Fruit fly (Drosophila melanogaster) whole organism, embryonic: ENCODE results near the gene Iyd.

Experiments used
- Atf3 ChIP-seq: fragments of 200-800 bp; sonication (Bioruptor generic); optimal IDR thresholded peaks from 3 replicates; lab custom pipeline; 2016; ENCODE audit warnings: missing biosample characterization, missing genetic modification characterization
- CG10321 ChIP-seq: fragments of 200-800 bp; sonication (Bioruptor generic); IDR thresholded peaks from 2 replicates; pipeline ENCODE4 v1.3.6; 2022; ENCODE audit warnings: missing biosample characterization, missing genetic modification characterization
- CG10959 ChIP-seq: fragments of 200-800 bp; sonication (Bioruptor generic); IDR thresholded peaks from 2 replicates; pipeline ENCODE4 v1.3.6; 2022; ENCODE audit warnings: missing biosample characterization, missing genetic modification characterization
- CG11085 ChIP-seq: fragments of 200-800 bp; sonication (Bioruptor generic); IDR thresholded peaks from 2 replicates; pipeline ENCODE4 v1.3.6; 2022; ENCODE audit warnings: missing biosample characterization, missing genetic modification characterization
- CG11247 ChIP-seq: fragments of 200-800 bp; sonication (Bioruptor generic); IDR thresholded peaks from 2 replicates; pipeline ENCODE4 v1.3.6; 2022; ENCODE audit warnings: missing biosample characterization, missing genetic modification characterization
- CG15479 ChIP-seq: fragments of 200-800 bp; sonication (Bioruptor generic); optimal IDR thresholded peaks from 3 replicates; lab custom pipeline; 2019; ENCODE audit warnings: missing biosample characterization, mild to moderate bottlenecking, missing genetic modification characterization, moderate library complexity
- CG16813 ChIP-seq: fragments of 200-800 bp; sonication (Bioruptor generic); IDR thresholded peaks from 3 replicates; pipeline ENCODE4 v1.3.6; 2022; ENCODE audit warnings: missing biosample characterization, missing genetic modification characterization; ENCODE audit not compliant: partially characterized antibody
- CG18764 ChIP-seq: fragments of 200-800 bp; sonication (Bioruptor generic); optimal IDR thresholded peaks from 3 replicates; lab custom pipeline; 2016; ENCODE audit warnings: missing biosample characterization, missing genetic modification characterization
- CG3065 ChIP-seq: fragments of 200-800 bp; sonication (Bioruptor generic); optimal IDR thresholded peaks from 2 replicates; lab custom pipeline; 2016; ENCODE audit warnings: missing biosample characterization, missing genetic modification characterization
- CG7271 ChIP-seq: fragments of 200-800 bp; sonication (Bioruptor generic); optimal IDR thresholded peaks from 2 replicates; lab custom pipeline; 2018; ENCODE audit warnings: missing biosample characterization, mild to moderate bottlenecking, missing genetic modification characterization, moderate library complexity
- CG7357 ChIP-seq: fragments of 200-800 bp; sonication (Bioruptor generic); IDR thresholded peaks from 3 replicates; pipeline ENCODE4 v1.3.6; 2022; ENCODE audit warnings: missing biosample characterization, missing genetic modification characterization
- CG7372 ChIP-seq: fragments of 200-800 bp; sonication (Bioruptor generic); IDR thresholded peaks from 2 replicates; pipeline ENCODE4 v1.3.6; 2022; ENCODE audit warnings: missing biosample characterization, missing genetic modification characterization
- CG7786 ChIP-seq: fragments of 200-800 bp; sonication (Bioruptor generic); optimal IDR thresholded peaks from 2 replicates; lab custom pipeline; 2016; ENCODE audit warnings: missing biosample characterization, missing genetic modification characterization
- CG8765 ChIP-seq: fragments of 200-800 bp; sonication (Bioruptor generic); IDR thresholded peaks from 2 replicates; pipeline ENCODE4 v1.3.6; 2022; ENCODE audit warnings: missing biosample characterization, missing genetic modification characterization
- CG9817 ChIP-seq: fragments of 200-800 bp; sonication (Bioruptor generic); optimal IDR thresholded peaks from 2 replicates; lab custom pipeline; 2018; ENCODE audit warnings: missing biosample characterization, mild to moderate bottlenecking, missing genetic modification characterization, moderate library complexity
- CHES-1-like ChIP-seq: fragments of 200-800 bp; sonication (Bioruptor generic); optimal IDR thresholded peaks from 2 replicates; lab custom pipeline; 2016; ENCODE audit warnings: missing biosample characterization, missing genetic modification characterization
- Camta ChIP-seq: fragments of 200-800 bp; sonication (Bioruptor generic); optimal IDR thresholded peaks from 2 replicates; lab custom pipeline; 2016; ENCODE audit warnings: missing biosample characterization, missing genetic modification characterization
- CkIIα-i1 ChIP-seq: fragments of 200-800 bp; sonication (Bioruptor generic); IDR thresholded peaks from 2 replicates; pipeline ENCODE4 v1.3.6; 2022; ENCODE audit warnings: missing biosample characterization, missing genetic modification characterization
- Dek ChIP-seq: fragments of 200-800 bp; sonication (Bioruptor generic); optimal IDR thresholded peaks from 3 replicates; lab custom pipeline; 2019; ENCODE audit warnings: missing biosample characterization, mild to moderate bottlenecking, missing genetic modification characterization, moderate library complexity
- Dfd ChIP-seq, 2 experiments: fragments of >200 bp; optimal IDR thresholded peaks; 2 replicates each; lab custom pipeline; 2017; ENCODE audit warnings: missing biosample characterization in 2 of 2, missing genetic modification characterization in 2 of 2
- Ets97D ChIP-seq: fragments of 200-800 bp; sonication (Bioruptor generic); optimal IDR thresholded peaks from 3 replicates; lab custom pipeline; 2016; ENCODE audit warnings: missing biosample characterization, missing genetic modification characterization
- HmgZ ChIP-seq: fragments of 200-800 bp; sonication (Bioruptor generic); optimal IDR thresholded peaks from 2 replicates; lab custom pipeline; 2018; ENCODE audit warnings: missing biosample characterization, mild to moderate bottlenecking, missing genetic modification characterization
- Hr51 ChIP-seq, 2 experiments: fragments of 200-800 bp; sonication (Bioruptor generic); optimal IDR thresholded peaks; 2 replicates in 1 of 2; 3 replicates in 1 of 2; lab custom pipeline; 2016 to 2018; ENCODE audit warnings: missing biosample characterization in 2 of 2, missing genetic modification characterization in 2 of 2, mild to moderate bottlenecking in 1 of 2, moderate library complexity in 1 of 2
- Hsf ChIP-seq: fragments of 200-800 bp; sonication (Bioruptor generic); optimal IDR thresholded peaks from 3 replicates; lab custom pipeline; 2016; ENCODE audit warnings: missing biosample characterization, missing genetic modification characterization
- MESR4 ChIP-seq: fragments of 200-800 bp; sonication (Bioruptor generic); optimal IDR thresholded peaks from 2 replicates; lab custom pipeline; 2018; ENCODE audit warnings: missing biosample characterization, mild to moderate bottlenecking, missing genetic modification characterization, moderate library complexity
- Meics ChIP-seq: fragments of 200-800 bp; sonication (Bioruptor generic); optimal IDR thresholded peaks from 2 replicates; lab custom pipeline; 2017; ENCODE audit warnings: missing biosample characterization, mild to moderate bottlenecking, missing genetic modification characterization
- Mes4 ChIP-seq: fragments of 200-800 bp; sonication (Bioruptor generic); optimal IDR thresholded peaks from 2 replicates; lab custom pipeline; 2016; ENCODE audit warnings: missing biosample characterization, missing genetic modification characterization
- NK7.1 ChIP-seq: fragments of 200-800 bp; sonication (Bioruptor generic); optimal IDR thresholded peaks from 3 replicates; lab custom pipeline; 2016; ENCODE audit warnings: missing biosample characterization, missing genetic modification characterization
- Sry-β ChIP-seq: fragments of 200-800 bp; sonication (Bioruptor generic); optimal IDR thresholded peaks from 2 replicates; lab custom pipeline; 2018; ENCODE audit warnings: missing biosample characterization, mild to moderate bottlenecking, missing genetic modification characterization, moderate library complexity
- Tbp ChIP-seq: fragments of >200 bp; optimal IDR thresholded peaks from 2 replicates; lab custom pipeline; 2018; ENCODE audit warnings: missing biosample characterization, missing genetic modification characterization
- Vsx1 ChIP-seq: fragments of 200-800 bp; sonication (Bioruptor generic); optimal IDR thresholded peaks from 2 replicates; lab custom pipeline; 2017; ENCODE audit warnings: missing biosample characterization, mild to moderate bottlenecking, missing genetic modification characterization, missing genetic modification reagents
- ab ChIP-seq: fragments of 200-800 bp; sonication (Bioruptor generic); optimal IDR thresholded peaks from 2 replicates; lab custom pipeline; 2016; ENCODE audit warnings: missing biosample characterization, missing genetic modification characterization
- abd-A ChIP-seq: fragments of 200-800 bp; sonication (Bioruptor generic); optimal IDR thresholded peaks from 3 replicates; lab custom pipeline; 2019; ENCODE audit warnings: missing biosample characterization, mild to moderate bottlenecking, missing genetic modification characterization, moderate library complexity
- caup ChIP-seq: fragments of 200-800 bp; sonication (Bioruptor generic); optimal IDR thresholded peaks from 3 replicates; lab custom pipeline; 2017; ENCODE audit warnings: missing biosample characterization, mild to moderate bottlenecking, missing genetic modification characterization, moderate library complexity; ENCODE audit not compliant: severe bottlenecking
- crc ChIP-seq: fragments of 200-800 bp; sonication (Bioruptor generic); optimal IDR thresholded peaks from 2 replicates; lab custom pipeline; 2016; ENCODE audit warnings: missing biosample characterization, missing genetic modification characterization
- da ChIP-seq: fragments of 200-800 bp; sonication (Bioruptor generic); optimal IDR thresholded peaks from 2 replicates; lab custom pipeline; 2016; ENCODE audit warnings: missing biosample characterization, missing genetic modification characterization
- dm ChIP-seq: fragments of 200-800 bp; sonication (Bioruptor generic); optimal IDR thresholded peaks from 3 replicates; lab custom pipeline; 2016; ENCODE audit warnings: missing biosample characterization, missing genetic modification characterization
- en ChIP-seq: fragments of 200-800 bp; sonication (Bioruptor generic); optimal IDR thresholded peaks from 2 replicates; lab custom pipeline; 2016; ENCODE audit warnings: missing biosample characterization, missing genetic modification characterization
- grn ChIP-seq: fragments of 200-800 bp; sonication (Bioruptor generic); optimal IDR thresholded peaks from 3 replicates; lab custom pipeline; 2017; ENCODE audit warnings: missing biosample characterization, missing genetic modification characterization
- gro ChIP-seq: fragments of 200-800 bp; sonication (Bioruptor generic); optimal IDR thresholded peaks from 2 replicates; lab custom pipeline; 2016; ENCODE audit warnings: missing biosample characterization, missing genetic modification characterization
- hbn ChIP-seq: fragments of 200-800 bp; sonication (Bioruptor generic); IDR thresholded peaks from 2 replicates; pipeline ENCODE4 v1.3.6; 2022; ENCODE audit warnings: missing biosample characterization, missing genetic modification characterization; ENCODE audit not compliant: partially characterized antibody
- lbe ChIP-seq: fragments of 200-800 bp; sonication (Bioruptor generic); optimal IDR thresholded peaks from 2 replicates; lab custom pipeline; 2016; ENCODE audit warnings: missing biosample characterization, mild to moderate bottlenecking, missing genetic modification characterization
- mirr ChIP-seq: fragments of 200-800 bp; sonication (Bioruptor generic); optimal IDR thresholded peaks from 3 replicates; lab custom pipeline; 2018; ENCODE audit warnings: missing biosample characterization, mild to moderate bottlenecking, missing genetic modification characterization
- org-1 ChIP-seq: fragments of 200-800 bp; sonication (Bioruptor generic); optimal IDR thresholded peaks from 2 replicates; lab custom pipeline; 2017; ENCODE audit warnings: missing biosample characterization, missing genetic modification characterization
- otp ChIP-seq: fragments of 200-800 bp; sonication (Bioruptor generic); IDR thresholded peaks from 3 replicates; pipeline ENCODE4, ENCODE4 v1.3.6; 2022; ENCODE audit warnings: missing biosample characterization, missing genetic modification characterization
- pnt ChIP-seq: fragments of 200-800 bp; sonication (Bioruptor generic); optimal IDR thresholded peaks from 3 replicates; lab custom pipeline; 2016; ENCODE audit warnings: missing biosample characterization, missing genetic modification characterization
- ro ChIP-seq: fragments of 200-800 bp; sonication (Bioruptor generic); IDR thresholded peaks from 2 replicates; pipeline ENCODE4 v1.3.6; 2022; ENCODE audit warnings: missing biosample characterization, missing genetic modification characterization
- seq ChIP-seq: fragments of 200-800 bp; sonication (Bioruptor generic); IDR thresholded peaks from 2 replicates; pipeline ENCODE4 v1.3.6; 2022; ENCODE audit warnings: missing biosample characterization, missing genetic modification characterization
- sob ChIP-seq: fragments of 200-800 bp; sonication (Bioruptor generic); IDR thresholded peaks from 2 replicates; pipeline ENCODE4 v1.3.6; 2022; ENCODE audit warnings: missing biosample characterization, missing genetic modification characterization
- sug ChIP-seq: fragments of 200-800 bp; optimal IDR thresholded peaks from 2 replicates; lab custom pipeline; 2019; ENCODE audit warnings: missing biosample characterization, mild to moderate bottlenecking, missing genetic modification characterization, moderate library complexity
- usp ChIP-seq: fragments of >200 bp; optimal IDR thresholded peaks from 2 replicates; lab custom pipeline; 2017; ENCODE audit warnings: missing biosample characterization, missing genetic modification characterization
- zen ChIP-seq: fragments of 200-800 bp; sonication (Bioruptor generic); optimal IDR thresholded peaks from 3 replicates; lab custom pipeline; 2018; ENCODE audit warnings: missing biosample characterization, mild to moderate bottlenecking, missing genetic modification characterization, moderate library complexity

Iyd gene

dm6 chr3L:11093046-11093520 is 3.0 kb downstream of the Iyd start, which contains the start of gene JIL-1 (continued):
- peak; percentile 93 for TF ChIP-seq sob (GFP tag; lab: Robert Waterston, UW)
- peak; percentile 48; the same call in 1 of the 2 replicates for TF ChIP-seq CG7372 (GFP tag; lab: Robert Waterston, UW)
- no peak for TF ChIP-seq en (GFP tag; lab: Kevin White, UChicago)
- TF ChIP-seq dm (GFP tag; lab: Kevin White, UChicago): no peak
- peak; percentile 50 for TF ChIP-seq Hsf (GFP tag; lab: Kevin White, UChicago)
- TF ChIP-seq zen (tag; lab: Kevin White, UChicago): peak; percentile 55
- 0 out of 3 replicates have a peak, but pooled peaks have one; percentile 11 for TF ChIP-seq otp
- TF ChIP-seq lbe (GFP tag; lab: Kevin White, UChicago): peak; percentile 51
- peak; percentile 65 for TF ChIP-seq Dek (tag; lab: Kevin White, UChicago)
- TF ChIP-seq org-1 (GFP tag; lab: Kevin White, UChicago): peak; percentile 15
- no peak for TF ChIP-seq CG8765 (GFP tag; lab: Robert Waterston, UW)
- TF ChIP-seq CG7357 (GFP tag; lab: Robert Waterston, UW): 0 out of 3 replicates have a peak, but pooled peaks have one; percentile 45
- TF ChIP-seq sug (tag; lab: Kevin White, UChicago): peak; percentile 67
- TF ChIP-seq gro (GFP tag; lab: Kevin White, UChicago): peak; percentile 48
- TF ChIP-seq CG11247 (GFP tag; lab: Robert Waterston, UW): peak; percentile 83
- no peak for TF ChIP-seq CG7271 (tag; lab: Kevin White, UChicago)
- peak; percentile 29 for TF ChIP-seq caup (GFP tag; lab: Kevin White, UChicago)
- peak; percentile 76 for TF ChIP-seq CG11085 (GFP tag; lab: Robert Waterston, UW)
- TF ChIP-seq CG9817 (tag; lab: Kevin White, UChicago): peak; percentile 60
- no peak for TF ChIP-seq ro (GFP tag; lab: Robert Waterston, UW)
- TF ChIP-seq grn (GFP tag; lab: Kevin White, UChicago): no peak
- TF ChIP-seq CG15479: no peak
- TF ChIP-seq ab (GFP tag; lab: Kevin White, UChicago): no peak
- TF ChIP-seq NK7.1 (GFP tag; lab: Kevin White, UChicago): no peak
- peak; percentile 37 for TF ChIP-seq CG7786 (GFP tag; lab: Kevin White, UChicago)
- peak; percentile 56 for TF ChIP-seq CG10959 (GFP tag; lab: Robert Waterston, UW)
- TF ChIP-seq da (GFP tag; lab: Kevin White, UChicago): no peak
- TF ChIP-seq Vsx1: peak; percentile 19
- TF ChIP-seq CG10321 (GFP tag; lab: Robert Waterston, UW): no peak
- TF ChIP-seq CkIIα-i1 (GFP tag; lab: Robert Waterston, UW): no peak
- peak; percentile 4 for TF ChIP-seq Sry-β (GFP tag; lab: Kevin White, UChicago)
- no peak for TF ChIP-seq Atf3 (GFP tag; lab: Kevin White, UChicago)
- TF ChIP-seq Tbp (GFP tag; lab: Kevin White, UChicago): no peak
- peak; percentile 69 for TF ChIP-seq Meics
- peak; percentile 49 for TF ChIP-seq HmgZ
- peak; percentile 54 for TF ChIP-seq Ets97D (GFP tag; lab: Kevin White, UChicago)
- no peak for TF ChIP-seq mirr (GFP tag; lab: Kevin White, UChicago)
- no peak for TF ChIP-seq pnt
- TF ChIP-seq Camta (GFP tag; lab: Kevin White, UChicago): peak; percentile 37
- TF ChIP-seq Mes4: no peak
- TF ChIP-seq abd-A (tag; lab: Kevin White, UChicago): peak; percentile 28
- TF ChIP-seq hbn (GFP tag; lab: Robert Waterston, UW): peak; percentile 75
- no peak for TF ChIP-seq usp (GFP tag; lab: Kevin White, UChicago)
- peak; percentile 30 for TF ChIP-seq CG18764 (GFP tag; lab: Kevin White, UChicago)
- peak; percentile 89 for TF ChIP-seq CG16813 (GFP tag; lab: Robert Waterston, UW)
- peak; percentile 41 to 50 for TF ChIP-seq Hr51 (GFP tag; optimal IDR thresholded peaks at IDR 0.05; lab: Kevin White, UChicago)
- TF ChIP-seq CG3065: no peak
- TF ChIP-seq MESR4 (GFP tag; lab: Kevin White, UChicago): peak; percentile 70
- TF ChIP-seq CHES-1-like (GFP tag; lab: Kevin White, UChicago): no peak
- no peak for TF ChIP-seq Dfd (GFP tag; optimal IDR thresholded peaks at IDR 0.05; lab: Kevin White, UChicago)
- no peak for TF ChIP-seq seq (GFP tag; lab: Robert Waterston, UW)
- TF ChIP-seq crc (GFP tag; lab: Kevin White, UChicago): no peak
